Worm (Caenorhabditis elegans): ENCODE data around the gene C54E4.4.

DNA sequence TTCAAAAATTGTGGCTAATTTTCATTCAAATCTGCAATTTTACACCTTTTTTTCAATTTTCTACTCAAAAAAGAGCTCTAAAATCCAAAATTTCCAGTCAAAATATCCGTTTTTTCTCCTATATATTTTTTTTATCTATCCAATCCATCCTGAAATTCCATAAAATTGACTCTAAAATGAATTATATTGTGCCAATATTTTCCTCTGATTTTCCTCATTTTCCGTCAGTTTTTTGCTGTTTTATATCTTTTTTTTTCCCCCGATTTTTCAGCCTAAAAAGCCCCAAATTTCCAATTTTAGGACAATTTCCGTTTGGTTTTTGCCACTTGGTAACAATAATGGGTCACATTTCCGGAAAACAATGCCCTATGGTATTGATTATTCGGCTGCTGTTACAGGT is 30.3 kb upstream of the C54E4.4 start, which contains the start of gene Y71G10AR.4:
- TF ChIP-seq R02D3.7 (tag; optimal IDR thresholded peaks at IDR 0.05) (no peak), egl-5 (tag; optimal IDR thresholded peaks at IDR 0.05) (no peak), fos-1 (tag; optimal IDR thresholded peaks at IDR 0.05) (no peak), nfya-1 (tag; optimal IDR thresholded peaks at IDR 0.05; ENCODE audit: insufficient read depth) (no peak), lin-39 (tag; optimal IDR thresholded peaks at IDR 0.05) (no peak), nhr-12 (tag; optimal IDR thresholded peaks at IDR 0.05) (no peak), ama-1 (optimal IDR thresholded peaks at IDR 0.05) (no peak), lsy-12 (tag; optimal IDR thresholded peaks at IDR 0.05) (no peak), nhr-77 (tag; optimal IDR thresholded peaks at IDR 0.05) (no peak), pha-4 (tag; optimal IDR thresholded peaks at IDR 0.05) (no peak)

Data from whole organism, L3 larva.